Fruit fly (Drosophila melanogaster): Measurements from ENCODE around the gene Wdr82.
A peak's percentile ranks its signal among the peaks of the same experiment; 100 is the strongest.

The Wdr82 gene

dm6 chr2L:8376717-8377116 lies 2.5 kb downstream of the Wdr82 start, which contains the start of the genes CG13390 and CG17294 (continued):
- TF ChIP-seq CG6813 (GFP tag; optimal IDR thresholded peaks at IDR 0.05) (peak; percentile 99), nmo (GFP tag; optimal IDR thresholded peaks at IDR 0.05) (peak; percentile 100), Ptx1 (GFP tag; IDR thresholded peaks at IDR 0.05) (peak; percentile 100), CG7745 (tag; optimal IDR thresholded peaks at IDR 0.05) (peak; percentile 89), CG14050 (GFP tag; IDR thresholded peaks at IDR 0.05) (peak; percentile 99), CG11456 (GFP tag; IDR thresholded peaks at IDR 0.05) (peak; percentile 99), emc (GFP tag; optimal IDR thresholded peaks at IDR 0.05) (peak; percentile 91), CG3847 (GFP tag; IDR thresholded peaks at IDR 0.05) (peak; percentile 100), pita (GFP tag; optimal IDR thresholded peaks at IDR 0.05) (no peak), Aef1 (GFP tag; IDR thresholded peaks at IDR 0.05) (peak; percentile 100), chm (GFP tag; IDR thresholded peaks at IDR 0.05) (peak; percentile 99), Jarid2 (GFP tag; optimal IDR thresholded peaks at IDR 0.05) (peak; percentile 95), slbo (GFP tag; IDR thresholded peaks at IDR 0.05) (peak; percentile 100), CG10979 (tag; optimal IDR thresholded peaks at IDR 0.05) (peak; percentile 99), Sin3A (optimal IDR thresholded peaks at IDR 0.05) (no peak), CG1233 (GFP tag; optimal IDR thresholded peaks at IDR 0.05) (peak; percentile 99), CG15269 (tag; optimal IDR thresholded peaks at IDR 0.05) (peak; percentile 100), Doc2 (GFP tag; IDR thresholded peaks at IDR 0.05) (peak; percentile 98), CG18476 (GFP tag; optimal IDR thresholded peaks at IDR 0.05) (peak; percentile 97), nau (GFP tag; optimal IDR thresholded peaks at IDR 0.05) (peak; percentile 99), CG7556 (GFP tag; optimal IDR thresholded peaks at IDR 0.05) (peak; percentile 99), NK7.1 (GFP tag; optimal IDR thresholded peaks at IDR 0.05) (peak; percentile 92), BtbVII (GFP tag; optimal IDR thresholded peaks at IDR 0.05) (peak; percentile 100), crp (GFP tag; optimal IDR thresholded peaks at IDR 0.05) (peak; percentile 52 to 85), CG32532 (GFP tag; IDR thresholded peaks at IDR 0.05) (peak; percentile 100), CG17568 (GFP tag; optimal IDR thresholded peaks at IDR 0.05) (peak; percentile 99), Nf-YA (GFP tag; IDR thresholded peaks at IDR 0.05) (peak; percentile 99), tin (GFP tag; optimal IDR thresholded peaks at IDR 0.05) (peak; percentile 99), Gug (GFP tag; IDR thresholded peaks at IDR 0.05) (peak; percentile 99), CG14667 (GFP tag; IDR thresholded peaks at IDR 0.05) (peak; percentile 99), Mrtf (GFP tag; IDR thresholded peaks at IDR 0.05) (peak; percentile 99), pfk (GFP tag; optimal IDR thresholded peaks at IDR 0.05) (peak; percentile 79), CG16815 (GFP tag; optimal IDR thresholded peaks at IDR 0.05) (peak; percentile 99)

dm6 chr2L:8381508-8382036 lies 7.3 kb downstream of the Wdr82 start, which contains the start of gene AlaRS:
Gene AlaRS, minus strand, starts transcription at chr2L:8381764.
- TF ChIP-seq ase (GFP tag; IDR thresholded peaks at IDR 0.05), result no peak
- no peak for TF ChIP-seq ranshi (GFP tag; IDR thresholded peaks at IDR 0.05)
- no peak for TF ChIP-seq CG10959 (GFP tag; IDR thresholded peaks at IDR 0.05)
- peak; percentile 45 for TF ChIP-seq stwl (tag; optimal IDR thresholded peaks at IDR 0.05)
- no peak for TF ChIP-seq aop (GFP tag; IDR thresholded peaks at IDR 0.05)
- TF ChIP-seq Stat92E (GFP tag; optimal IDR thresholded peaks at IDR 0.05), result no peak
- TF ChIP-seq B-H2 (GFP tag; optimal IDR thresholded peaks at IDR 0.05), result peak; percentile 39
- no peak for TF ChIP-seq CG2202 (tag; optimal IDR thresholded peaks at IDR 0.05)
- TF ChIP-seq ham (GFP tag; IDR thresholded peaks at IDR 0.05), result no peak
- TF ChIP-seq CG17612 (GFP tag; IDR thresholded peaks at IDR 0.05), result no peak
- no peak for TF ChIP-seq schlank (tag; optimal IDR thresholded peaks at IDR 0.05)
- TF ChIP-seq rib (GFP tag; IDR thresholded peaks at IDR 0.05), result no peak
- TF ChIP-seq bbx (GFP tag; IDR thresholded peaks at IDR 0.05; ENCODE audit: partially characterized antibody), result peak; percentile 57; the same call in 1 of the 2 replicates
- TF ChIP-seq Jarid2 (GFP tag; optimal IDR thresholded peaks at IDR 0.05), result no peak
- peak; percentile 75 for TF ChIP-seq Med (GFP tag)
- TF ChIP-seq wek (GFP tag; optimal IDR thresholded peaks at IDR 0.05), result no peak
- no peak for TF ChIP-seq Lim3 (GFP tag; IDR thresholded peaks at IDR 0.05)
- no peak for TF ChIP-seq CG4730 (GFP tag; IDR thresholded peaks at IDR 0.05)
- no peak for TF ChIP-seq CG32772 (GFP tag; IDR thresholded peaks at IDR 0.05)
- no peak for TF ChIP-seq CG6854 (GFP tag; optimal IDR thresholded peaks at IDR 0.05)
- no peak for TF ChIP-seq ara (GFP tag; IDR thresholded peaks at IDR 0.05)

All from whole organism, embryonic.